Fruit fly (Drosophila melanogaster): ENCODE results near the gene CG13117.

DNA sequence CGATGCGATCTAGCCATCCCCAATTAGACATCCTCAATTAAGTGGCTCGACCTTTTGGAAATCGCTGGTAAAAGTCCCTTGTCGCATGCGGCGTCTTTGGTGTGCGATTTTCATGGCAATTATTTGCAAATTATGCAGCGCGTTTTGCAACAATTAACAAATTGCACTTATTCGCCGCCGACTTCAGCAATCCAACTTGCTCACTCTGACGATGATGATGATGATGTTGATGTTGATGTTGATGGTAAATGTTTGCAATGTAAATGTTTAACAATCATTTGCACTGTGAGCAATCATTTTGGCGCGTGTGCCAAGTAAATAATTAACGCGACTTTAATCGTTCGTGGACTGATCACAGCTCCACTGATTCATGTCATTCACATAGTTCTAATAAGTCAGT is 2.3 kb upstream of the CG13117 start:
- TF ChIP-seq ttk (optimal IDR thresholded peaks at IDR 0.05), result no peak
- no peak for TF ChIP-seq insv (optimal IDR thresholded peaks at IDR 0.05)
